Worm (Caenorhabditis elegans): ENCODE results near the gene hlh-32.

Gene hlh-32

DNA sequence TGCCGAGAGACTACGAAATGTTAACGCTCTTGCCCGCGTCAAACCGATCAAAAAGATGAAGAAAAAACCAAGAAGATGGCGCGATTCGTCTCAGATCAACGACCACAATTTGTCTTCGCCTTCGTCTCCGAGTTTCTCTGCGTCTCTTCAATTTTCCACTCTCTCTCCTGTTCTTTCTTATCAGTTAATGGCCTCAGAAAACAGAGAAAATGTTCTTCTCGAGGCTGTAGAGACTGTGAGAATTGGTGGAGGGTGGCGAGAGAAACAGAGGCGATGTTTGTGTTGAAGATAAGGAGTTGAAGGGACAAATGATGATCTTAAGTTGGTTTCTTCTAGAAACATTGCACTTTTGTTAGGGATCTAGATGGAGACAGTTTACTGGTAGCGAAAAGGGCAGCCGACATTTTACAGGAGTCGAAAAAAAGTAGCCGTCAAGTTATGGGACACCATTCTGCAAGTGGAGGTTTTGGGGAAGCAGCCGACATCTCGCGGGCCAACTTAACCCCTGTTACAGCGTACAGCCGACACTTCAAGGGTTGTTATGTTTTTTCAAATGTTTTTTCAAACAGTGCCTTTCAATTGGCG, 48.7 kb downstream of the hlh-32 start (continued):
- TF ChIP-seq spr-3 (GFP tag; optimal IDR thresholded peaks at IDR 0.05), result no peak
- peak; percentile 94 for TF ChIP-seq nhr-48 (tag; optimal IDR thresholded peaks at IDR 0.05)
- no peak for TF ChIP-seq ama-1 (optimal IDR thresholded peaks at IDR 0.05)
- peak in 1 of 2 experiments; percentile 73 for TF ChIP-seq unc-62 (GFP tag; optimal IDR thresholded peaks at IDR 0.05 in 1 of 2)
- TF ChIP-seq unc-62 (tag; optimal IDR thresholded peaks at IDR 0.05), result no peak
- TF ChIP-seq nhr-6 (tag; optimal IDR thresholded peaks at IDR 0.05), result no peak
- no peak for TF ChIP-seq daf-12 (tag; optimal IDR thresholded peaks at IDR 0.05)
- TF ChIP-seq ZK337.2 (GFP tag; IDR thresholded peaks at IDR 0.05), result no peak
- no peak for TF ChIP-seq unc-39 (tag; optimal IDR thresholded peaks at IDR 0.05)
- TF ChIP-seq gei-8 (GFP tag; optimal IDR thresholded peaks at IDR 0.05), result no peak
- no peak for TF ChIP-seq R02D3.7 (tag; optimal IDR thresholded peaks at IDR 0.05)
- no peak for TF ChIP-seq Y105C5A.15 (GFP tag; IDR thresholded peaks at IDR 0.05)
- TF ChIP-seq lin-1 (GFP tag; IDR thresholded peaks at IDR 0.05), result peak; percentile 86; the same call in 1 of the 2 replicates
- peak in 1 of 2 experiments; percentile 86 for TF ChIP-seq mdl-1 (tag; optimal IDR thresholded peaks at IDR 0.05)
- no peak; the same call in none of the 2 replicates for TF ChIP-seq tra-1 (GFP tag; IDR thresholded peaks at IDR 0.05)
- no peak for TF ChIP-seq F44E2.7 (GFP tag; IDR thresholded peaks at IDR 0.05)
- TF ChIP-seq fos-1 (tag; optimal IDR thresholded peaks at IDR 0.05), result no peak
- TF ChIP-seq aly-2 (tag; optimal IDR thresholded peaks at IDR 0.05), result no peak
- peak; percentile 44 for TF ChIP-seq jun-1 (tag; optimal IDR thresholded peaks at IDR 0.05)
- no peak for TF ChIP-seq hif-1 (tag; optimal IDR thresholded peaks at IDR 0.05)
- peak; percentile 81 for TF ChIP-seq nhr-11 (tag; optimal IDR thresholded peaks at IDR 0.05)
- TF ChIP-seq dmd-8 (GFP tag; IDR thresholded peaks at IDR 0.05), result no peak
- no peak for TF ChIP-seq ceh-44 (GFP tag; IDR thresholded peaks at IDR 0.05)
- no peak for TF ChIP-seq lin-38 (GFP tag; IDR thresholded peaks at IDR 0.05)
- peak; percentile 32 for TF ChIP-seq nhr-25 (tag; optimal IDR thresholded peaks at IDR 0.05; ENCODE audit: borderline replicate concordance, insufficient read depth)
- peak; percentile 89 for TF ChIP-seq nhr-102 (tag; optimal IDR thresholded peaks at IDR 0.05)
- no peak for TF ChIP-seq vab-7 (GFP tag; IDR thresholded peaks at IDR 0.05)
- TF ChIP-seq pqm-1 (tag; optimal IDR thresholded peaks at IDR 0.05), result peak; percentile 77
- TF ChIP-seq Y48G9A.11 (GFP tag; IDR thresholded peaks at IDR 0.05), result no peak
- TF ChIP-seq nhr-28 (tag; optimal IDR thresholded peaks at IDR 0.05), result peak; percentile 96
- no peak for TF ChIP-seq lim-7 (GFP tag; IDR thresholded peaks at IDR 0.05)
- peak; percentile 39 for TF ChIP-seq T20F7.1 (GFP tag; optimal IDR thresholded peaks at IDR 0.05)
- TF ChIP-seq daf-19 (GFP tag; conservative IDR thresholded peaks at IDR 0.05), result no peak
- TF ChIP-seq dmd-6 (GFP tag; IDR thresholded peaks at IDR 0.05), result peak; percentile 100
- TF ChIP-seq cey-2 (tag; optimal IDR thresholded peaks at IDR 0.05; ENCODE audit: borderline replicate concordance, insufficient read depth), result peak; percentile 78
